Fruit fly (Drosophila melanogaster) whole organism, larva: ENCODE data around the gene IntS6.

ENCODE experiments used
- noc ChIP-seq: fragments of 200-800 bp; sonication (Bioruptor generic); optimal IDR thresholded peaks from 3 replicates; lab custom pipeline; 2019; ENCODE audit warnings: missing biosample characterization, mild to moderate bottlenecking, missing genetic modification characterization, moderate library complexity

The IntS6 gene

DNA sequence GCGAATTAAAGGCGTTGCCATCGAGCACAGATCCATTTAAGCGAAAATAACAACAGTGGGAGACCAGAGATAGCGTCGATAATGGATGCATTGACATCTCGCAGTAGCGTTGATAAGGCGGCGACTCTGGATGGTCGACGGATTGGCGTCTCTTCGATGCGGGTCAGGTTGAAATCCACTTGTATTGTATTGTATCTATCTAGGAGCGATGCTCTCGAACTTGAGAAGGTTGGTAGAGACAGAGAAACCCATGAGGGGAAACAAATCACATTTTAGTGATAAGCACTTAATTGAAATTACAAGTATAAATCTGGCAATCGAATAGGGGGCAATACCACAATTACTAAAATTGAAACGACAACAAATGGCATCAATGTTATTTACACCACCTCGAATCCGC lies 23.5 kb downstream of the IntS6 start:
- TF ChIP-seq noc (tag; lab: Kevin White, UChicago) = no peak

DNA sequence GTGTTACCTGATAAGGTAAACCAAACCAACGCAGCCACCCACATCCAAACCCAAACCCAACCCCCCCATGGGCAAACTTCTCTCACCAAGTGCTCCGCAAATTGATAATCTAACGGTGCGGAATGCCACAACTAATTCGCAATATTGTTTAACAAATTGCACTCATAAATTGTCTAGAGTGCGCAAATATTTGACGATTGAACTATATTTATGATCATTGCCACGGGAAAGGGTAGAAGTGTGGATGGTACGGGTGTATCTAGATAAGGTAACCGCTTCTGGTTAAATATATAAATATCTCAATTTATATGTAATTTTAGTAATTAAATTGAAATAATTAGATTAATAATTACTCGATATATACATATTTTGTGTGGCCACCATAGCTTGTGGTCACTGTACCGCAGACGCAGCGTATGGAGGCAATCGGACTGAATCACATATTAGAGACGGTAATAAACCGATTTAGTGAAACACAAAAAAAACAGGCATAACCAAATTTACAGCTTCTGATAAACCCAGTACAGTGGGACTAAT lies 28.5 kb downstream of the IntS6 start:
- TF ChIP-seq noc (tag; lab: Kevin White, UChicago) = peak; percentile 98

DNA sequence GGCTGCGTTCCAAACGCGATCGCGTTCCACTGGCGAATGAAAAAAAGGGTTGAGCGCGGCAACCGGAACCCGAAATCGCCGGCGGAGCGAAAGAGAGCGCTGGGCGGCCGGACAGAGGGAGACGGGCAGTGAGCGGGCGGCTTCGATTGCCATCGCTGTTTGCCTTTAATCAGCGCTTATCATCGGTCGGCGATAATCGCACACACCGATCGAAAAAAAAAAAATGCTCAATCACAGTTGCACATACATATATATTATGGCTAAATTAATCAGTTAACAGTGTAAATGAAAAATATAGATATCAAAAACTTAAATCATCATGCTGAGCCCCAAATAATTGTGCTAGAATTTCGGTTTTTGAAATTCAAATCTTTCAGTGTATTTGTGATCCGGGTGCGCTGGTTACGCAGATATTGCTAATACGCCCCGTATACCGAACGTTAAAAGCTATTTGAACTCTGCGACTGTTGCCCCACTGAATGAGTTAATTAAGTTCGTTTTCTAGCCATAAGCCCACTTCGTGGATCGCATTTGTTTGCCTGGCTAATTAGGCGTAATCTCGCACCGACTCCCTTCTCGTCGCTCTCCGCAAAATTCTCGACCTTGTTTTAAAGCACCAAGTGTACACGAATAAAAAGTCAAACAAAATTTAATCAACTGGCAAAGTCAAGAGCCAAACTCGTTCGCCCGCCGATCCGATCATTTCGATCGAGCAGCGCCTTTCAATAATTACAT lies 29.1 kb downstream of the IntS6 start, which contains the start of gene CG33080:
TSS of gene CG33080 (minus strand) at position 38 of the 735 bp plus-strand sequence.
- TF ChIP-seq noc (tag; lab: Kevin White, UChicago) = no peak

DNA sequence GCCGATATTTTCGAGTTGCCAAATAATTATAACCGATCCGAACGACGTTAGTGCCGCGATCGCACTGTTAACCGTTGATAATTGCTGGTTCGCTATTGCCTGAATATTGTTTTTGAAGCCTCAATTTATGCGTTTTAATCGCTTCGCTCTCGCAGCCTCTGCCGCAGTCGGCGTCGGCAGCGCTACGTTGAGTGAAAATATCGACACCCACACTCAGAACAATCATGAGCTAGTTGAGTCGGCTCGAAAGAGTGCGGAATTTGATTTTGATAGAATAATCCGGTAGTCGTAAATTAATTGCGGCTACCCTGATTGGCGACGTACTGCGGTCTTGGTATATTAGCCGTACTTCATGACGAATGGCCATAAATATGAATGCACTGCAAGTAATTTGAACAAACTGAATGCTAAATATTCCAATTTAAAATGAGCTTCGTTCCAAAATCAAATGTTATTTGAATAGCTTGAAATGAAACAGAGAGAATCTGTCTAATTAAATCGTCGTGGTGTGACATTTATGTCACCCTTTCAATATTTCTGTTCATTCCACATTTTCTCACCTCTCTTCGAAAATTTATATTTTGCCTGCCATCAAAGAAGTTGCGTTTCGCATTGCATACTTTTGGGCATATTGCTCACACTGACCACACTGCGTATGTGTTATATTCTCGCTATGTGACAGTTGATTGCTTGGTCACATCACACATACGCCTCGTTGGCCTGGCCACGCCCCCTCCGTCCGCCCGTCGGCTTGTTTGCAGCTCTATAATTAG lies 31.4 kb downstream of the IntS6 start:
- peak; percentile 95 for TF ChIP-seq noc (tag; lab: Kevin White, UChicago)

DNA sequence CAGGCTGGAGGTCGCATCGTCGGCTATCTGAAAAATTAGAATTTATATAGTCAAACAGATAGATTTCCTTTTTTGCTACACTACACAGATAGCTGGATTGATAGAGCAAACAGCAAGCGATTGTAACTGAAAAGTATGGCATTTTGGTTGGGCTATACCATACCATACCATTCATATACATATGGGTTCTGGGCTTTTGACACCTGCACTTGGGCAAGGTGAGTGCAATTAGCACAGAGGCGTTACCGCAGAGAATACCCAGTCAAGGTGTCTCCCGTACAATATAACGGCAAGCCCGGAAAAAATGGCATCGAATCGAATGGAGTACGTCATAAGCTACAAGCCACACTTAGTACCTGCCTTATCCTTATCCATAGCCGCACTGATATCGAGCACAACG lies 32.3 kb downstream of the IntS6 start:
- no peak for TF ChIP-seq noc (tag; lab: Kevin White, UChicago)

DNA sequence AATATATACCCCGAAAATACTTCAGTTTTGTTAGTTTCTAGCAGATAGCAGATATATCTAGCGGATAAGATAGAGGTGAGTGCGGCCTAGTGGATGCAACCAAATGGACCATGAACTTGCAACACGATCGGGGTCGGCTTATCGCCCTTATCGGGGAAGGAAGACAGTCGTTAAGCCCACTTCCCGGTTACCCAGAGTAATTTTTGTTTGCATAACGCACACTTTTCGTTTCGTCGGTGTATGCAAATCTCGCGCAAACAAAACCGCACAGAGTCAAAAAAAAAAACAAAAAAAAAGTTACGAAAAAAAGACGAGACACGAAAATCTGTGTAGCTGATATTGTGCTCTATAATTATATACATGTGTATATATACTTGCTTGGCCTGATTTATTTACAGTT lies 34.1 kb downstream of the IntS6 start:
- TF ChIP-seq noc (tag; lab: Kevin White, UChicago) = no peak

DNA sequence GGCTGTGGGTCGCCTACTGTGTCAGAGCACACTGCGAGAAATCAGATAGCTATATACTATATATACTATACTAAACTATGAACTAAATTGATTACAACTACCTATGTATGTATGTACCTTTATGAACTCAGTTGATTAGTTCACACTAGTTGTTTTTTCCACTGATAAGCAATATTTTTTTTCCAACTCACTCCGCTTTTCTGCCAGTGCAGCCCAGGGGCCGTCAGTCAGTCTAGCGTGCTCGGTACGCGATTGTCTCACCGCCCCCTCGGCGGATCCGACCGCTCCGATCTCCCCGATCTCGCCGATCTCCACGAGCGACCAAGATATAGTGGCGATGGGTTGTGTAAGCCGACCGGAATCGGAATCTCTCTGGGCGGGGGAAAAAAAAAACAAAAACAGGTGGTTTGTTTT lies 41.1 kb downstream of the IntS6 start:
- TF ChIP-seq noc (tag; lab: Kevin White, UChicago) = peak; percentile 43

DNA sequence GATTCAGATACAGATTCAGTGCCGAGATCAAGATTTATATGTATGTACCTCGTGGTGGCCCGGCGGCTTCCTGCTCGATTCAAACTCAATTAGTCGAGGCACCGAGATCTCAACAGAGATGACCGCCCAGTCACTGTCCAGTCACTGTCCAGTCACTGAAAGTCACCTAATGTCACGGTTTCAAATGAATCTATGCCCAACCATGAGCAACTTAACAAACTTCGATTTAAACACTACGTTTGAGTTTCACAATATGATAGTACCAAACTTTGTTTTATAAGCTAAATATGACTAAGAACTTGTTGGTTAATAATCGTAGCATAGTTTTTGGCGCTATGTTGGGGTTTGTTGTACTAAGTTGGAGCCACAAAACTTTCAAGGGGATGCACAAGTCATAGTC lies 42.0 kb downstream of the IntS6 start:
- TF ChIP-seq noc (tag; lab: Kevin White, UChicago) = no peak

DNA sequence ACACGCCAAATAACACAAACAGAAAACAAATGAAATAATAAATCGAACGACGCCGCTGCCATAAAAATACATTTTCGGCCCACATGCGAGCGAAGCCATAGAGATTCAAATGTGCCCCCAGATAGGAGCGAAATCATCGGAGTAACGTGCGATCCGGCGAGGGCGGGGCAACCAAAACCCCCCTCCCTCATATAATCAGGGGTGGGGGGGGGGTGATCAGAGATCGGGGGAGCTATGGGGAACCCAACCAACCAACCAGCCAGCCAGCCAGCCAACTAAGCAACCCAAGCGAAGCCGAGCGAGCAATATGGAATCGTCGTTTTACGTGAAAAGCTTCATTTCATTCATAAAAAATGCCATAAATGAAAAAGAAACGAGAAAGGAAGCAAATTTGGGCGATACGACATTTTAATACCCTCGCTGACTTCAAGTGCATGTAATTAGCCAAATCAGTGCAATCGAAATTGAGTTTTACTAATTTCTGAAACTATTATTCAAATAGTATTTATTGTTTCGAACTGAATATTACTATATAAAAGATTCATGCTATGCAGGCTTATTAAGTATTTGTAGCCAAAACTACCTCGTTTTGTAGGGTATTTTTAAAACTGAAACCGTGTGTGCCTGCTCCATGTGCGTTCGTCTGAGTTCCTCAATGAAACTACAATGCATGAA lies 47.1 kb downstream of the IntS6 start:
- peak; percentile 47 for TF ChIP-seq noc (tag; lab: Kevin White, UChicago)

DNA sequence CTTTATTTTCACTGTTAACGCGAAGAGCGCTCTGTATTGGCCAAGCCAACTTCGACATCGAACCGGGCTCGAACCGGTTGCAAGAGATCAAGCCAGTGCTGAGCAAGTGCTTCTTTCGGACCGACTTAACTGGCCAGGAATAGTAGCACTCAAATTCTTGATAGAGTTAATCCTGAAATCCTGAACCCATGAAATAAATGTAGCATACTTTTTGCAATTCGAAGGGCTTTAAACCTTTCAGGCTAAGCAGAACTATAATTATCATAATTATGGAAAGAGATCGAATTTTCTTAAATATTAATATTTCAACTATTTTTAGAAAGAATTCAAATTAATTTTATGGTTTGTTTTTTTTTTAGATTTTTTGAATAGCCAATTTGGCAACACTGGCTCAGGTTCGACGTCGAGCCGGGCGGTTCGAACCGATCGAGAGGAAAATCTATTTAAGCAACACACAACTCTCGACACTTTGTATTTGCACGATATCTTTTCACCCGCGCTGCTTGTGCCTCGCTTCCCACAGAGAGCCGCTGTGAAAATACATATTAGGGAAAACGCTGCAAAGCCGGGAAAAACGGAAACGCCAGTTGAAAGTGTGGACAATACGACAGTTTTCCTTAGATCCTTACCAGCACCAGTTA lies 48.8 kb downstream of the IntS6 start, which contains the start of gene AdamTS-B:
TSS of gene AdamTS-B (plus strand) at position 471 of the 641 bp plus-strand sequence.
- TF ChIP-seq noc (tag; lab: Kevin White, UChicago) = peak; percentile 57

DNA sequence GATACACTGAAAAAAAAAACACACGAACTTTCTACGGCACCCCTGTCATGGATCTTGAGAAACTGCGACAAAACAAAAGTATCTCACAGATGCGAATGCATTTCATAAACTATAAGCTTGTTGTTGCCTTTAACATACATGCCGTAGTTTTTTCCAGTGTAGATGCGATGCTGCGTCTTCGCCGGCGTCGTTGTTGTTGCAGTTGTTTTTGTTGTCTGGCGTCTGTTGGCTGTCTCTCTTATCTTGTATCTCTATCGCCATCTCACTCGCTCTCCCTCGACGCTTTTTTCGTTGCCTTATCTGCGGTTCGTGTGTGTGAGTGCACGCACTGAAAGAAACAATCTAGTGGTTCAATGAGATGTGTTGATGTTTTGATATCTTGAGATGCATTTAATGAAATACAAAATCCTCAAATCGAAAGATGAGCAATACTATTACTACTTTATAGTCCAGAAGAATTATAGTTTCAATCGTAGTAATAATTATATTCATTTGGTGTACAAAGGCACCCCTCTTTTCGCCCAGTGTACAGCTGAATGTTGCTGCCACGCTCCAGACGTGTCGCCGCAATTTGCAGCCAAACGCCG lies 50.5 kb downstream of the IntS6 start:
- TF ChIP-seq noc (tag; lab: Kevin White, UChicago) = peak; percentile 88

DNA sequence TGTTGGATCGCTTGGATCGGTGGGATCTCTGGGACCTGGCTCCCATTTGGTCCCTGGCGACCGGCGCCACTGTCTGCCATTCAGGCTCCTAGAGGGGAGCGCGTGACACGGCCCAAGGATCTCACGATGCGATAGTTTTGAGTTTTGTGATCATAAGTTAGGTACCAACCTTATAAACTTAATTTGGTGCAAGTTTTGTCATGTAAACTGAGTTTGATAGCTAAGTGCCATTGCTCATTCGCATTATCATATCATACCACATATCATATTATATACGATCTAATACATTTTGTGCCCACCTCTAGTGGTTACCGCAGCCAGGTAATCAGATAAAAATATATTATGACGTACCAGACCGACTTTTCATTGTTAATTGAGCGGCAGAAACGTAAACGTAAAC lies 51.1 kb downstream of the IntS6 start:
- TF ChIP-seq noc (tag; lab: Kevin White, UChicago) = no peak

DNA sequence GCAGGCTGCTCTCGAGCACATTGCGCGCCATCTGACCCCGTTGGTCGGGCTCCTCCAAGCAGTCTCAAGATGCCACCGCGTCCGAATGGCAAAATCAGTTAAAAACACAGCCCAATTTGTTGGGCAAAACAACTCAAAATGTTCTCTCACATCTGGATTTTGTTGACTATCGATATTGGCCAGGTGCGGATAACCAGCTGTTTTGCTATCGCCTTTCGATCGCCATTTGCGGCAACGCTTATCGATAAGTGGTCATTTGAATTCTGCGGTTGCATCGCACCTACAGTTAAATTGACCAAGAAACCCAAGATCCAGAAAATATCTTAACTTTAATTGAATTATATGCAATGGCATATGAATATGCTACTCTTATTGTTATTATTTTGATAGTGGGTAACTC lies 52.0 kb downstream of the IntS6 start, which contains the start of gene CG3149:
TSS of gene CG3149 (minus strand) at position 171 of the 400 bp plus-strand sequence.
- TF ChIP-seq noc (tag; lab: Kevin White, UChicago) = no peak

DNA sequence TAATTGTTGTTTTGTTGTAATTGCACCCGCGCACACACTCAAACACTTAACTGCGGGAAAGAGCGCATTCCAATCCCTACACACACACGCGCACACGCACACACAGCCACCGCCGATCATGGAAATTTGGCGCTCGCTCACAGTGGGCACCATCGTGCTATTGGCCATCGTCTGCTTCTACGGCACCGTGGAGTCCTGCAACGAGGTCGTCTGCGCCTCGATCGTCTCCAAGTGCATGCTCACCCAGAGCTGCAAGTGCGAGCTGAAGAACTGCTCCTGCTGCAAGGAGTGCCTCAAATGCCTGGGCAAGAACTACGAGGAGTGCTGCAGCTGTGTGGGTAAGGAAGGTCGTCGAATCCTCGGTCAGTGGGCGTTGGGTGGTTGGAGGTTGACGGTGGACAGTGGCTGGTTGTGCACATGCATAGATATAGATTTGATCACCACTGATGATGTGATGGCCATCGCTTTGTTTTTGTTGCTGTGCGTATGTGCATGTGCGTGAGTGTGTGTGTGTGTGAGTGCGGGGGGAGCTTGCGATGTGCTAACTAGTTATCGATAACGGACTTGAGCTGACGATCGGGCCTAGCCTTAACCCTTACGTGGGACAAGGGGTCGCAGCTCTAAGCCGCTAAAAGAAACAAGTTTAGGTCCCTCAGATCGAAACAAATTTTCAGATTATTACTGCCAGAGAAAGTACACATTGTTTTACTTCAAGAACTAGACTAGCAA lies 56.2 kb downstream of the IntS6 start:
- no peak for TF ChIP-seq noc (tag; lab: Kevin White, UChicago)
